Fruit fly (Drosophila melanogaster) whole organism: ENCODE measurements around the gene CG11095.

ENCODE experiments used
- Dll ChIP-seq: fragments of >200 bp; optimal IDR thresholded peaks from 2 replicates; lab custom pipeline; 2017
- EcR ChIP-seq, 2 experiments: fragments of >200 bp; optimal IDR thresholded peaks; 2 replicates each; lab custom pipeline; 2017; ENCODE audit warnings: missing biosample characterization in 2 of 2, missing genetic modification characterization in 2 of 2, missing genetic modification reagents in 2 of 2

DNA sequence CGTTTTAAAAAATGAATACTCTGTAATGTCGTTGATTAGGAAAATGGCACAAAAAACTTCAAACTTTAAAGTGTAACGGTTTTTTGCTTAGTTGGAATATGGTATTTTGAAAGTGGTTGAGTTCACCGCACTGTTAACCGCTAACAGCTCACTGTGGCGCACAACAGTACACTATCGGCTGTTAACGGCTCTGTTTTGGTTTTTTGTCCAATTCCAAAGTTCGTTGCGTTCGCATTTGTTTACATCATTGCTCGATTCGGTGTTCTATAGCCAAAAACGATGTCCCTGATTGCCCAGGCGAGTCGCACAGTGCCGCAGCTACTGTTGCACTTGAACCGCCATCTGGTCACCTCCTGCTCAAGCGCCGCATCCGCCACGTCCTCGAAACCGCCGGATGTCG, at the start of gene CG11095:
- TF ChIP-seq Dll (lab: Kevin White, UChicago) (no peak), EcR (GFP tag; optimal IDR thresholded peaks at IDR 0.05; lab: Kevin White, UChicago) (no peak)
